Worm (Caenorhabditis elegans) whole organism, early embryonic: Measurements from ENCODE around the gene grd-2.

Source experiments
- B0310.2 ChIP-seq: sonication (generic microtip); optimal IDR thresholded peaks from 2 replicates; lab custom pipeline; 2016; ENCODE audit warnings: mild to moderate bottlenecking, missing genetic modification characterization, missing compliant biosample characterization
- F13C5.2 ChIP-seq: sonication (generic microtip); optimal IDR thresholded peaks from 2 replicates; lab custom pipeline; 2017; ENCODE audit warnings: mild to moderate bottlenecking, missing genetic modification characterization, inconsistent platforms, missing compliant biosample characterization
- ama-1 ChIP-seq: fragments of 150-350 bp; optimal IDR thresholded peaks from 2 replicates; lab custom pipeline; 2014
- ceh-13 ChIP-seq: fragments of 200-800 bp; sonication (Bioruptor generic); optimal IDR thresholded peaks from 2 replicates; lab custom pipeline; 2018; ENCODE audit warnings: mild to moderate bottlenecking, missing genetic modification characterization, missing compliant biosample characterization
- ceh-36 ChIP-seq: sonication (generic microtip); optimal IDR thresholded peaks from 2 replicates; lab custom pipeline; 2016; ENCODE audit warnings: missing genetic modification characterization, inconsistent platforms, missing compliant biosample characterization
- flt-1 ChIP-seq: fragments of 200-800 bp; sonication (Bioruptor generic); IDR thresholded peaks from 2 replicates; pipeline ENCODE4 v1.3.6; 2022; ENCODE audit warnings: missing genetic modification characterization, missing compliant biosample characterization
- pes-1 ChIP-seq: fragments of 200-800 bp; sonication (Bioruptor generic); IDR thresholded peaks from 2 replicates; pipeline ENCODE4 v1.3.6; 2022; ENCODE audit warnings: missing genetic modification reagents, missing genetic modification characterization, missing compliant biosample characterization
- sea-1 ChIP-seq: fragments of 200-800 bp; sonication (Bioruptor generic); conservative IDR thresholded peaks from 2 replicates; pipeline ENCODE4 v1.3.6; 2022; ENCODE audit warnings: missing genetic modification characterization, missing compliant biosample characterization
- tbx-37 ChIP-seq: fragments of 200-800 bp; sonication (Bioruptor generic); conservative IDR thresholded peaks from 2 replicates; pipeline ENCODE4 v1.3.6; 2022; ENCODE audit warnings: missing genetic modification reagents, missing genetic modification characterization, missing compliant biosample characterization

- TF ChIP-seq pes-1 (GFP tag; lab: Robert Waterston, UW) (no peak), tbx-37 (GFP tag; lab: Robert Waterston, UW) (no peak), ceh-13 (GFP tag; lab: Kevin White, UChicago) (no peak), F13C5.2 (tag; lab: Kevin White, UChicago) (no peak), ama-1 (lab: Kevin White, UChicago) (no peak), ceh-36 (tag; lab: Kevin White, UChicago) (no peak), sea-1 (GFP tag; lab: Robert Waterston, UW) (no peak), B0310.2 (no peak), flt-1 (GFP tag; lab: Robert Waterston, UW) (no peak)
These were observed 15.7 kb downstream of the grd-2 start for ce11 chrV:20625260-20625659.
